Fruit fly (Drosophila melanogaster) whole organism: Measurements from ENCODE around the gene SmydA-9.

Experiments used
- CG8478 ChIP-seq: fragments of >200 bp; optimal IDR thresholded peaks from 2 replicates; lab custom pipeline; 2018; ENCODE audit warnings: inconsistent platforms
- Dll ChIP-seq: fragments of >200 bp; optimal IDR thresholded peaks from 2 replicates; lab custom pipeline; 2017
- EcR ChIP-seq, 2 experiments: fragments of >200 bp; optimal IDR thresholded peaks; 2 replicates each; lab custom pipeline; 2017; ENCODE audit warnings: missing biosample characterization in 2 of 2, missing genetic modification characterization in 2 of 2, missing genetic modification reagents in 2 of 2
- pan ChIP-seq: fragments of >200 bp; optimal IDR thresholded peaks from 2 replicates; lab custom pipeline; 2017
- psq ChIP-seq: fragments of >200 bp; optimal IDR thresholded peaks from 2 replicates; lab custom pipeline; 2017
- usp ChIP-seq: fragments of >200 bp; optimal IDR thresholded peaks from 2 replicates; lab custom pipeline; 2017; ENCODE audit warnings: missing biosample characterization, missing genetic modification characterization, mixed read lengths

DNA sequence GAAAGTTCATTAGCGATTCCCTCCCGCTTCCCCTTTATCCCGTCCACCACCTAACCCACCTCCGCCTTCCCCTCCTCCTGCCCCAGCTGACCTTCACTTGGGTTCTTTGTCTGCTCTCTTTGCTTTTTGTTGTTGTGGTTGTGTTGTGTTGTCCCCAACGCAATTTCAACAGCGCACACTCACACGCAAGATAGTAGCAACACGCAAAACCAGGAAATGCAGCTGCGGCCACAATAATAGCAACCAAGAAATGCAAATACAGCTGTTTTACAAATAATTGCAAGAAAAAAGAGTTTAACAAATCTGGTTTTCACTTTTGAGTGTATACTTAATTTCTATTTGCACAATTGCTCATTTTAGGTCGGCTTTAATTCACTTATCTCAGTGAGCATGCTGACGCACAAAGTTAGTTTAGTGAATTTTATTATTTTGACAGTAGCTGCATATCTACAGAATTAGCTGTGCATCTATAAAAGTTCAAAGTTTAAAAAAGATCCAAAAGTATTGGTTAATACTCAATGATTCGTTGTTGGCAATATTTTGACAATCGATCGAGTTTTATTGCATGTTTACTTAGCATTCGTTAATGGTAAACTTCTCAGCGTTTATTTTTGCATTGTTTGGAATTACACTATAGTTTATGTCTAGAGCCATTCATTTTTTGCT lies 40.7 kb upstream of the SmydA-9 start:
- TF ChIP-seq pan (lab: Kevin White, UChicago) (no peak), usp (GFP tag; lab: Kevin White, UChicago) (no peak), psq (lab: Kevin White, UChicago) (no peak), CG8478 (lab: Kevin White, UChicago) (no peak), EcR (GFP tag; optimal IDR thresholded peaks at IDR 0.05; lab: Kevin White, UChicago) (no peak), Dll (lab: Kevin White, UChicago) (no peak)
